Fruit fly (Drosophila melanogaster) S2 (cell line): ENCODE data around the gene Kap3.

Experiments used
- CG8478 ChIP-seq: fragments of >200 bp; optimal IDR thresholded peaks from 2 replicates; lab custom pipeline; 2018
- CTCF ChIP-seq, 2 experiments: fragments of >200 bp; optimal IDR thresholded peaks; 2 replicates each; lab custom pipeline; 2018

DNA sequence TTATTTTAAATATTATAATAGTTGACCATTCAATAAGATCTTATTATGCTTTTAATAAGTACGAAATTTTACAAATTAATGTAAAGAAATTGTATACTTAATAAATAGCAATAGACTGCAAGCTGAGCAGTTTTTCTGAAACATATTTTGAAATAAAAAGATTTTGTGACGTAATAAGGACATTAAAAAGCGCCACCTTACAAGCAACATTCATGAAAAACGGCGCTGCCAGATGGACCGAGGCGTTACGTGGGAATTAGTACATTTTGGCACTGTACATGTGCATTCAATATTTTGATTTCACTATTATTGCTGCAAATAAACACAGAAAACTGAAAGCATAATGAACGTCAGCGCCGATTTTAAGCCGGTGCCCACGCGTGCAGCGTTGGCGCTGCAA is 8.9 kb upstream of the Kap3 start, which contains the start of gene CG1738:
- TF ChIP-seq CG8478 (lab: Kevin White, UChicago) (no peak), CTCF (optimal IDR thresholded peaks at IDR 0.05; lab: Kevin White, UChicago) (no peak)
